Fruit fly (Drosophila melanogaster) whole organism, embryonic: ENCODE measurements around the gene Invadolysin.
A peak's percentile ranks its signal among the peaks of the same experiment; 100 is the strongest.

Experiments used
- Atf6 ChIP-seq: fragments of 200-800 bp; sonication (Bioruptor generic); IDR thresholded peaks from 2 replicates; pipeline ENCODE4 v1.3.6; 2022; ENCODE audit warnings: missing biosample characterization, missing genetic modification characterization
- Awh ChIP-seq: fragments of 200-800 bp; sonication (Bioruptor generic); IDR thresholded peaks from 2 replicates; pipeline ENCODE4, ENCODE4 v1.3.6; 2022; ENCODE audit warnings: missing biosample characterization, missing genetic modification characterization
- Bdp1 ChIP-seq: fragments of 200-800 bp; sonication (Bioruptor generic); optimal IDR thresholded peaks from 3 replicates; lab custom pipeline; 2016; ENCODE audit warnings: missing biosample characterization, missing genetic modification characterization
- CG10959 ChIP-seq: fragments of 200-800 bp; sonication (Bioruptor generic); IDR thresholded peaks from 2 replicates; pipeline ENCODE4 v1.3.6; 2022; ENCODE audit warnings: missing biosample characterization, missing genetic modification characterization
- CG11093 ChIP-seq: fragments of 200-800 bp; sonication (Bioruptor generic); IDR thresholded peaks from 3 replicates; pipeline ENCODE4 v1.3.6; 2022; ENCODE audit warnings: missing biosample characterization, missing genetic modification characterization
- CG11247 ChIP-seq: fragments of 200-800 bp; sonication (Bioruptor generic); IDR thresholded peaks from 2 replicates; pipeline ENCODE4 v1.3.6; 2022; ENCODE audit warnings: missing biosample characterization, missing genetic modification characterization
- CG12769 ChIP-seq: fragments of 200-800 bp; sonication (Bioruptor generic); optimal IDR thresholded peaks from 2 replicates; lab custom pipeline; 2019; ENCODE audit warnings: missing biosample characterization, mild to moderate bottlenecking, missing genetic modification characterization, moderate library complexity
- CG1603 ChIP-seq: fragments of 200-800 bp; sonication (Bioruptor generic); optimal IDR thresholded peaks from 2 replicates; lab custom pipeline; 2019; ENCODE audit warnings: missing biosample characterization, mild to moderate bottlenecking, missing genetic modification characterization, moderate library complexity
- CG1647 ChIP-seq: fragments of 200-800 bp; sonication (Bioruptor generic); optimal IDR thresholded peaks from 3 replicates; lab custom pipeline; 2016; ENCODE audit warnings: missing biosample characterization, missing genetic modification characterization
- CG16863 ChIP-seq: fragments of 200-800 bp; sonication (Bioruptor generic); optimal IDR thresholded peaks from 3 replicates; lab custom pipeline; 2016; ENCODE audit warnings: missing biosample characterization, missing genetic modification characterization
- CG17328 ChIP-seq: fragments of 200-800 bp; sonication (Bioruptor generic); IDR thresholded peaks from 2 replicates; pipeline ENCODE4 v1.3.6; 2022; ENCODE audit warnings: missing biosample characterization, missing genetic modification characterization
- CG2199 ChIP-seq: fragments of 200-800 bp; sonication (Bioruptor generic); IDR thresholded peaks from 3 replicates; pipeline ENCODE4 v1.3.6; 2022; ENCODE audit warnings: missing biosample characterization, missing genetic modification characterization
- CG2875 ChIP-seq: fragments of 200-800 bp; sonication (Bioruptor generic); optimal IDR thresholded peaks from 2 replicates; lab custom pipeline; 2017; ENCODE audit warnings: missing biosample characterization, mild to moderate bottlenecking, missing genetic modification characterization, missing genetic modification reagents
- CG31224 ChIP-seq: fragments of 200-800 bp; sonication (Bioruptor generic); IDR thresholded peaks from 2 replicates; pipeline ENCODE4 v1.3.6; 2022; ENCODE audit warnings: missing biosample characterization, missing genetic modification characterization
- CG34376 ChIP-seq: fragments of 200-800 bp; sonication (Bioruptor generic); optimal IDR thresholded peaks from 2 replicates; lab custom pipeline; 2018; ENCODE audit warnings: missing biosample characterization, mild to moderate bottlenecking, missing genetic modification characterization
- CG4730 ChIP-seq: fragments of 200-800 bp; sonication (Bioruptor generic); IDR thresholded peaks from 2 replicates; pipeline ENCODE4 v1.3.6; 2022; ENCODE audit warnings: missing biosample characterization, missing genetic modification characterization
- CG6175 ChIP-seq: fragments of 200-800 bp; sonication (Bioruptor generic); IDR thresholded peaks from 3 replicates; pipeline ENCODE4 v1.3.6; 2022; ENCODE audit warnings: missing biosample characterization, missing genetic modification characterization
- CG8944 ChIP-seq: fragments of 200-800 bp; sonication (Bioruptor generic); optimal IDR thresholded peaks from 3 replicates; lab custom pipeline; 2016; ENCODE audit warnings: missing biosample characterization, missing genetic modification characterization
- CG9437 ChIP-seq: fragments of 200-800 bp; sonication (Bioruptor generic); optimal IDR thresholded peaks from 2 replicates; lab custom pipeline; 2018; ENCODE audit warnings: missing biosample characterization, mild to moderate bottlenecking, missing genetic modification characterization
- CG9817 ChIP-seq: fragments of 200-800 bp; sonication (Bioruptor generic); optimal IDR thresholded peaks from 2 replicates; lab custom pipeline; 2018; ENCODE audit warnings: missing biosample characterization, mild to moderate bottlenecking, missing genetic modification characterization, moderate library complexity
- Dip2 ChIP-seq: fragments of 200-800 bp; sonication (Bioruptor generic); IDR thresholded peaks from 2 replicates; pipeline ENCODE4 v1.3.6; 2022; ENCODE audit warnings: missing biosample characterization, missing genetic modification characterization
- Eip74EF ChIP-seq, 2 experiments: fragments of 200-800 bp in 1 of 2; fragments of >200 bp in 1 of 2; sonication (Bioruptor generic) in 1 of 2; optimal IDR thresholded peaks; 2 replicates each; lab custom pipeline; 2017 to 2019; ENCODE audit warnings: missing biosample characterization in 2 of 2, missing genetic modification characterization in 2 of 2, mild to moderate bottlenecking in 1 of 2, moderate library complexity in 1 of 2
- GATAe ChIP-seq: fragments of 200-800 bp; sonication (Bioruptor generic); conservative IDR thresholded peaks from 2 replicates; pipeline ENCODE4 v1.3.6; 2022; ENCODE audit warnings: missing biosample characterization, missing genetic modification characterization
- H15 ChIP-seq: fragments of 200-800 bp; sonication (Bioruptor generic); IDR thresholded peaks from 3 replicates; pipeline ENCODE4 v1.3.6; 2022; ENCODE audit warnings: missing biosample characterization, missing genetic modification characterization
- Hmx ChIP-seq: fragments of 200-800 bp; sonication (Bioruptor generic); optimal IDR thresholded peaks from 2 replicates; lab custom pipeline; 2016; ENCODE audit warnings: missing biosample characterization, missing genetic modification characterization
- Jarid2 ChIP-seq: fragments of 200-800 bp; sonication (Bioruptor generic); optimal IDR thresholded peaks from 3 replicates; lab custom pipeline; 2017; ENCODE audit warnings: mild to moderate bottlenecking, missing biosample characterization, missing genetic modification reagents, missing genetic modification characterization
- MTF-1 ChIP-seq: fragments of 200-800 bp; sonication (Bioruptor generic); optimal IDR thresholded peaks from 2 replicates; lab custom pipeline; 2018; ENCODE audit warnings: missing biosample characterization, mild to moderate bottlenecking, missing genetic modification characterization, borderline replicate concordance
- Mad ChIP-seq: fragments of 200-800 bp; sonication (Bioruptor generic); optimal IDR thresholded peaks from 2 replicates; lab custom pipeline; 2016; ENCODE audit warnings: missing biosample characterization, missing genetic modification characterization
- Max ChIP-seq: fragments of 200-800 bp; sonication (Bioruptor generic); optimal IDR thresholded peaks from 2 replicates; lab custom pipeline; 2016; ENCODE audit warnings: missing biosample characterization, mild to moderate bottlenecking, missing genetic modification characterization
- Nf-YC ChIP-seq: fragments of 200-800 bp; optimal IDR thresholded peaks from 3 replicates; lab custom pipeline; 2019; ENCODE audit warnings: missing biosample characterization, mild to moderate bottlenecking, missing genetic modification characterization, moderate library complexity
- NfI ChIP-seq: fragments of 200-800 bp; sonication (Bioruptor generic); optimal IDR thresholded peaks from 3 replicates; lab custom pipeline; 2018; ENCODE audit warnings: missing biosample characterization, mild to moderate bottlenecking, missing genetic modification characterization, moderate library complexity
- Ravus ChIP-seq: fragments of 200-800 bp; sonication (Bioruptor generic); IDR thresholded peaks from 2 replicates; pipeline ENCODE4 v1.3.6; 2022; ENCODE audit warnings: missing biosample characterization, missing genetic modification characterization
- br ChIP-seq: fragments of >200 bp; optimal IDR thresholded peaks from 2 replicates; lab custom pipeline; 2017
- chm ChIP-seq: fragments of 200-800 bp; sonication (Bioruptor generic); IDR thresholded peaks from 2 replicates; pipeline ENCODE4 v1.3.6; 2022; ENCODE audit warnings: missing biosample characterization, missing genetic modification characterization
- dysf ChIP-seq: fragments of 200-800 bp; sonication (Bioruptor generic); IDR thresholded peaks from 3 replicates; pipeline ENCODE4 v1.3.6; 2022; ENCODE audit warnings: missing biosample characterization, missing genetic modification characterization
- esg ChIP-seq: fragments of 200-800 bp; sonication (Bioruptor generic); conservative IDR thresholded peaks from 2 replicates; pipeline ENCODE4 v1.3.6; 2022; ENCODE audit warnings: missing biosample characterization, missing genetic modification characterization
- eyg ChIP-seq: fragments of 200-800 bp; sonication (Bioruptor generic); optimal IDR thresholded peaks from 3 replicates; lab custom pipeline; 2016; ENCODE audit warnings: missing biosample characterization, missing genetic modification characterization
- fd3F ChIP-seq: fragments of 200-800 bp; sonication (Bioruptor generic); optimal IDR thresholded peaks from 2 replicates; lab custom pipeline; 2018; ENCODE audit warnings: missing biosample characterization, mild to moderate bottlenecking, missing genetic modification characterization, moderate library complexity
- gcm2 ChIP-seq: fragments of 200-800 bp; sonication (Bioruptor generic); optimal IDR thresholded peaks from 2 replicates; lab custom pipeline; 2016; ENCODE audit warnings: missing biosample characterization, missing genetic modification characterization
- grn ChIP-seq: fragments of 200-800 bp; sonication (Bioruptor generic); optimal IDR thresholded peaks from 3 replicates; lab custom pipeline; 2017; ENCODE audit warnings: missing biosample characterization, missing genetic modification characterization
- gsb ChIP-seq: fragments of 200-800 bp; sonication (Bioruptor generic); IDR thresholded peaks from 2 replicates; pipeline ENCODE4 v1.3.6; 2022; ENCODE audit warnings: missing biosample characterization, missing genetic modification characterization
- insv ChIP-seq, 2 experiments: fragments of 200-800 bp; sonication (Bioruptor generic); optimal IDR thresholded peaks; 3 replicates each; lab custom pipeline; 2016 to 2018; ENCODE audit warnings: missing biosample characterization in 2 of 2, missing genetic modification characterization in 2 of 2
- ken ChIP-seq: fragments of 200-800 bp; sonication (Bioruptor generic); IDR thresholded peaks from 3 replicates; pipeline ENCODE4 v1.3.6; 2022; ENCODE audit warnings: missing biosample characterization, missing genetic modification characterization
- luna ChIP-seq: fragments of 200-800 bp; sonication (Bioruptor generic); optimal IDR thresholded peaks from 2 replicates; lab custom pipeline; 2016; ENCODE audit warnings: missing biosample characterization, missing genetic modification characterization
- oc ChIP-seq: fragments of 200-800 bp; sonication (Bioruptor generic); optimal IDR thresholded peaks from 2 replicates; lab custom pipeline; 2018; ENCODE audit warnings: missing biosample characterization, mild to moderate bottlenecking, missing genetic modification characterization, moderate library complexity
- pho ChIP-seq: fragments of 200-800 bp; sonication (Bioruptor generic); optimal IDR thresholded peaks from 2 replicates; lab custom pipeline; 2016; ENCODE audit warnings: missing biosample characterization, missing genetic modification characterization
- pnt ChIP-seq: fragments of 200-800 bp; sonication (Bioruptor generic); optimal IDR thresholded peaks from 3 replicates; lab custom pipeline; 2016; ENCODE audit warnings: missing biosample characterization, missing genetic modification characterization
- sc ChIP-seq, 3 experiments: fragments of >200 bp in 2 of 3; fragments of 200-800 bp in 1 of 3; sonication (Bioruptor generic) in 1 of 3; optimal IDR thresholded peaks; 2 replicates in 2 of 3; 3 replicates in 1 of 3; lab custom pipeline; 2017; ENCODE audit warnings: mild to moderate bottlenecking in 1 of 3, missing biosample characterization in 1 of 3, missing genetic modification characterization in 1 of 3, missing genetic modification reagents in 1 of 3
- sd ChIP-seq: fragments of 200-800 bp; sonication (Bioruptor generic); optimal IDR thresholded peaks from 3 replicates; lab custom pipeline; 2018; ENCODE audit warnings: missing biosample characterization, mild to moderate bottlenecking, missing genetic modification characterization, moderate library complexity
- stwl ChIP-seq: fragments of 200-800 bp; sonication (Bioruptor generic); optimal IDR thresholded peaks from 3 replicates; lab custom pipeline; 2018; ENCODE audit warnings: missing biosample characterization, mild to moderate bottlenecking, missing genetic modification characterization, moderate library complexity
- twi ChIP-seq: fragments of 200-800 bp; optimal IDR thresholded peaks from 2 replicates; lab custom pipeline; 2019; ENCODE audit warnings: missing biosample characterization, mild to moderate bottlenecking, missing genetic modification characterization, moderate library complexity

The Invadolysin gene

dm6 chr3R:10109938-10110337 lies 34.5 kb upstream of the Invadolysin start, which contains the start of gene Fmr1 (continued):
- TF ChIP-seq CG8944: peak; percentile 64
- TF ChIP-seq gcm2: no peak
- TF ChIP-seq oc (tag; lab: Kevin White, UChicago): no peak
- peak; percentile 19 for TF ChIP-seq CG9437 (GFP tag; lab: Kevin White, UChicago)
- TF ChIP-seq fd3F (GFP tag; lab: Kevin White, UChicago): peak; percentile 49
- peak; percentile 91 for TF ChIP-seq CG1603
- no peak for TF ChIP-seq GATAe
- TF ChIP-seq Nf-YC (tag; lab: Kevin White, UChicago): peak; percentile 24
- no peak for TF ChIP-seq sc (optimal IDR thresholded peaks at IDR 0.05; lab: Kevin White, UChicago)
- TF ChIP-seq sc (GFP tag; optimal IDR thresholded peaks at IDR 0.05; lab: Kevin White, UChicago): no peak
- TF ChIP-seq grn (GFP tag; lab: Kevin White, UChicago): peak; percentile 70
- TF ChIP-seq Awh (GFP tag; lab: Robert Waterston, UW): no peak
- TF ChIP-seq CG2199 (GFP tag; lab: Robert Waterston, UW): 0 out of 3 replicates have a peak, but pooled peaks have one; percentile 51
- TF ChIP-seq Mad (GFP tag; lab: Kevin White, UChicago): peak; percentile 59
- TF ChIP-seq Ravus: no peak
- peak; percentile 42 for TF ChIP-seq Max
- no peak for TF ChIP-seq eyg (GFP tag; lab: Kevin White, UChicago)
- peak; percentile 12 for TF ChIP-seq luna
- TF ChIP-seq CG4730: no peak
- TF ChIP-seq CG12769 (tag; lab: Kevin White, UChicago): peak; percentile 75
- TF ChIP-seq Dip2 (GFP tag; lab: Robert Waterston, UW): no peak
- peak; percentile 57 for TF ChIP-seq dysf (GFP tag; lab: Robert Waterston, UW)
- no peak for TF ChIP-seq CG10959 (GFP tag; lab: Robert Waterston, UW)
- TF ChIP-seq MTF-1: no peak
- no peak for TF ChIP-seq Jarid2 (GFP tag; lab: Kevin White, UChicago)
- no peak for TF ChIP-seq CG11093 (GFP tag; lab: Robert Waterston, UW)
- TF ChIP-seq ken (GFP tag; lab: Robert Waterston, UW): no peak
- TF ChIP-seq NfI (GFP tag; lab: Kevin White, UChicago): peak; percentile 67
- no peak for TF ChIP-seq CG34376 (GFP tag; lab: Kevin White, UChicago)
- no peak for TF ChIP-seq Eip74EF (GFP tag; optimal IDR thresholded peaks at IDR 0.05; lab: Kevin White, UChicago)
- peak; percentile 42 for TF ChIP-seq pho
- TF ChIP-seq CG31224: no peak
- no peak for TF ChIP-seq sd (tag; lab: Kevin White, UChicago)
- no peak for TF ChIP-seq CG2875 (GFP tag; lab: Kevin White, UChicago)
- TF ChIP-seq esg (GFP tag; lab: Robert Waterston, UW): no peak; the same call in 1 of the 2 replicates
- TF ChIP-seq H15 (GFP tag; lab: Robert Waterston, UW): no peak
- TF ChIP-seq CG17328 (GFP tag; lab: Robert Waterston, UW): peak; percentile 26; the same call in 1 of the 2 replicates
- peak; percentile 83 for TF ChIP-seq stwl (tag; lab: Kevin White, UChicago)
- TF ChIP-seq pnt (GFP tag; lab: Kevin White, UChicago): peak; percentile 62
- TF ChIP-seq CG11247 (GFP tag; lab: Robert Waterston, UW): peak; percentile 29; the same call in 1 of the 2 replicates
- TF ChIP-seq twi (tag; lab: Kevin White, UChicago): peak; percentile 36
- TF ChIP-seq chm: no peak
- no peak for TF ChIP-seq br
- TF ChIP-seq CG16863 (GFP tag; lab: Kevin White, UChicago): peak; percentile 30
- TF ChIP-seq gsb: no peak
- TF ChIP-seq Hmx (GFP tag; lab: Kevin White, UChicago): no peak
- peak; percentile 53 for TF ChIP-seq CG1647 (GFP tag; lab: Kevin White, UChicago)
- TF ChIP-seq CG6175: no peak
- peak; percentile 68 for TF ChIP-seq Bdp1 (GFP tag; lab: Kevin White, UChicago)
- peak; percentile 71 for TF ChIP-seq CG9817
- TF ChIP-seq insv (GFP tag; optimal IDR thresholded peaks at IDR 0.05; lab: Kevin White, UChicago): no peak
- TF ChIP-seq Atf6 (GFP tag; lab: Robert Waterston, UW): peak; percentile 40; the same call in 1 of the 2 replicates
